Fruit fly (Drosophila melanogaster) S2 (cell line): ENCODE results near the gene mino.

ENCODE experiments used
- CG8478 ChIP-seq: fragments of >200 bp; optimal IDR thresholded peaks from 2 replicates; lab custom pipeline; 2018
- CTCF ChIP-seq, 2 experiments: fragments of >200 bp; optimal IDR thresholded peaks; 2 replicates each; lab custom pipeline; 2018

Gene mino

dm6 chr3R:27925000-27925970 is at the start of gene mino:
TSS of gene mino (plus strand) at chr3R:27925191.
- TF ChIP-seq CTCF (optimal IDR thresholded peaks at IDR 0.05; lab: Kevin White, UChicago) (no peak), CG8478 (no peak)

dm6 chr3R:27888110-27888509 is 36.9 kb upstream of the mino start:
- TF ChIP-seq CG8478 (no peak), CTCF (optimal IDR thresholded peaks at IDR 0.05; lab: Kevin White, UChicago) (no peak)

DNA sequence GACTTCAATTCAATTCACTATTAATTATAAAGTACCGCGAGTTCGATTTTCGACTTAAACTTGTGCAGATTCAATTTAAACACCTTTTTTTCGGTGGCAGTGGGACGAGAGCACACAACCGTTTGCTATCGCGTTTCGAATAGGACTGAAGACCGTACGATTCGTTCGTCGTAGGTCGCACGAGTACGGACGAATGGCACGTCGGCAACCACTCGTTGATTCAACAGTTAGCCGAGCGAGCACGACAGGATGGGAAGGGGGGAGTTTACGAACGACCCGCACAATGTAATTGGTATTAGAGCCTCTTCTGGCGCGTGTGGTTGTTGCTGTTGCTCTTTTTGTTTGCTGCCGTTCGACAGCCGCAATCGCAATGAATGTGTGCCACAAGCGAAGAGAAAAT is 19.3 kb upstream of the mino start, which contains the start of gene CG34353:
Gene CG34353, minus strand, starts transcription at position 149 of the 400 bp plus-strand sequence.
- no peak for TF ChIP-seq CTCF (optimal IDR thresholded peaks at IDR 0.05; lab: Kevin White, UChicago)
- no peak for TF ChIP-seq CG8478

- TF ChIP-seq CG8478 (no peak), CTCF (optimal IDR thresholded peaks at IDR 0.05; lab: Kevin White, UChicago) (no peak)
Observed at dm6 chr3R:27912147-27912546, 12.8 kb upstream of the mino start, which contains the start of gene mil. TSS of gene mil (plus strand) at chr3R:27912447.

dm6 chr3R:27916355-27917019 is 8.5 kb upstream of the mino start, which contains the start of the genes CG5003 and mRpS22:
TSS of gene CG5003 (minus strand) at chr3R:27916516.
TSS of gene mRpS22 (plus strand) at chr3R:27916908.
- TF ChIP-seq CTCF (optimal IDR thresholded peaks at IDR 0.05; lab: Kevin White, UChicago) (no peak), CG8478 (no peak)

DNA sequence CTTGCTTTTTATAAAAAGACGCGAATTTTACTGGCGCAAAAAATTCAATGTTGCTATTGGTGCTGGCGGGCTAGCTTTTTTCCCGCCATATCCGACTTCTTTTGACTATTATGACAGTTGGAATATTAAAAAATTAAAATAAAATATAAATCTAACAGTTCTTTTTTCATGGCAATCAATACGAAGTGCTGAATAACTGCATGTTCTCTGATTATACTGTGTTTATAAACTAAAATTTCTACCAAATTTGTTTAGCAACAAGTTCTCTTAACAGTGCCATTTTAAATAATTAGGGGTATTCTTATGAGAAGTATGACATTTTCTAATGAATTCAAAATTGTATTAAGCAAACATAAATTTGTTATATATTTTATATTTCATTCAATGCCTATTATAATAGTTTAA is 5.6 kb upstream of the mino start, which contains the start of gene Boh1:
Gene Boh1, minus strand, starts transcription at position 76 of the 405 bp plus-strand sequence.
- no peak for TF ChIP-seq CG8478
- TF ChIP-seq CTCF (optimal IDR thresholded peaks at IDR 0.05; lab: Kevin White, UChicago), result no peak

DNA sequence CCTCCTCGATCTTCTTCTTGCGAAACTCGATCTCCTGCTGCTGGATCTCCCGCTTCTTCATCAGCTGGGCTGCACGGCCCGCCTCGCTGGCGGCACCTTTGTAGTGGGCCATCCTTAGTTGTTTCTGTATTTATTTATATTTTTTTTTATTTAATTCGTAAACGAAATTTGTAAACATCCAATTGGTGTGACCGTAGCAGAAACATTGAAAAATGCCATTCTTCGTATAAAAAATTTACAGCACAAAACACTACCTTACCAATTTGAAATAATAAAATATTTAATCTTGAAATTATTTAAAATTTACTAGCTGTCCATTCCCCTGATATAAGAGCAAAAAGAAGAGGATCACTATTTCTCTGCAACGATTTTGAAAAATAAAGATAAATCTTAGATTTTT is 4.1 kb upstream of the mino start, which contains the start of gene CG12259:
Gene CG12259, minus strand, starts transcription at position 207 of the 400 bp plus-strand sequence.
- TF ChIP-seq CTCF (optimal IDR thresholded peaks at IDR 0.05; lab: Kevin White, UChicago) (no peak), CG8478 (no peak)

- TF ChIP-seq CTCF (optimal IDR thresholded peaks at IDR 0.05; lab: Kevin White, UChicago) (no peak), CG8478 (no peak)
Observed at dm6 chr3R:27921982-27922672, 2.9 kb upstream of the mino start, which contains the start of gene BCAS2. TSS of gene BCAS2 (minus strand) at chr3R:27922356.

dm6 chr3R:27922673-27923175 is 2.3 kb upstream of the mino start, which contains the start of gene RpL4:
TSS of gene RpL4 (plus strand) at chr3R:27922821.
- TF ChIP-seq CTCF (optimal IDR thresholded peaks at IDR 0.05; lab: Kevin White, UChicago), result no peak
- TF ChIP-seq CG8478, result no peak

dm6 chr3R:27925971-27926533 is 1.1 kb downstream of the mino start:
- no peak for TF ChIP-seq CG8478
- TF ChIP-seq CTCF (optimal IDR thresholded peaks at IDR 0.05; lab: Kevin White, UChicago), result no peak

DNA sequence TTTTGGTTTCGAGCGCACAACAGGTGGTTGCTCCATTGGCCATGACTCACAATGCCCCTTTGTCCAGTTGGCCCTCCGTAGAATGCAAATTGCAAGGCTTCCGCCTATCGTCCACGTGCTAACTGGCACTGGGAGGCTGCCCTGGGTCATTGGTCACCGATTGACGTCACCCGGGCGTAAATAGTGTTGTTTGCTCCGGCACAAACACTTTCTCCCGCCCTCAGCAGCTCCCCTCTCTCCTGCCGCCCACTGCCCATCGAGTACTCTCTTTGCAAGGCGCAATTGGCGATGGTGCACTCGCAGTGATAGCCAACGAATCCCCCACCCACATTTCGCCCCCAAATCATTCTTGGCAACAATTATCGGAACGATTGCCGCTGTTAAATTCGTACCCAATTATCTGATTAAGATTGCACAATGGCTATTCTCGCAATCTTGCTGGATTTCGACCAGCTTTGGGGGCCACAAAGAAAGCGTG is 1.8 kb downstream of the mino start:
- TF ChIP-seq CG8478 (no peak), CTCF (optimal IDR thresholded peaks at IDR 0.05; lab: Kevin White, UChicago) (no peak)

- no peak for TF ChIP-seq CTCF (optimal IDR thresholded peaks at IDR 0.05; lab: Kevin White, UChicago)
- TF ChIP-seq CG8478, result no peak
Observed at dm6 chr3R:27928140-27928539, 3.1 kb downstream of the mino start, which contains the start of gene nenya. TSS of gene nenya (minus strand) at chr3R:27928174.

DNA sequence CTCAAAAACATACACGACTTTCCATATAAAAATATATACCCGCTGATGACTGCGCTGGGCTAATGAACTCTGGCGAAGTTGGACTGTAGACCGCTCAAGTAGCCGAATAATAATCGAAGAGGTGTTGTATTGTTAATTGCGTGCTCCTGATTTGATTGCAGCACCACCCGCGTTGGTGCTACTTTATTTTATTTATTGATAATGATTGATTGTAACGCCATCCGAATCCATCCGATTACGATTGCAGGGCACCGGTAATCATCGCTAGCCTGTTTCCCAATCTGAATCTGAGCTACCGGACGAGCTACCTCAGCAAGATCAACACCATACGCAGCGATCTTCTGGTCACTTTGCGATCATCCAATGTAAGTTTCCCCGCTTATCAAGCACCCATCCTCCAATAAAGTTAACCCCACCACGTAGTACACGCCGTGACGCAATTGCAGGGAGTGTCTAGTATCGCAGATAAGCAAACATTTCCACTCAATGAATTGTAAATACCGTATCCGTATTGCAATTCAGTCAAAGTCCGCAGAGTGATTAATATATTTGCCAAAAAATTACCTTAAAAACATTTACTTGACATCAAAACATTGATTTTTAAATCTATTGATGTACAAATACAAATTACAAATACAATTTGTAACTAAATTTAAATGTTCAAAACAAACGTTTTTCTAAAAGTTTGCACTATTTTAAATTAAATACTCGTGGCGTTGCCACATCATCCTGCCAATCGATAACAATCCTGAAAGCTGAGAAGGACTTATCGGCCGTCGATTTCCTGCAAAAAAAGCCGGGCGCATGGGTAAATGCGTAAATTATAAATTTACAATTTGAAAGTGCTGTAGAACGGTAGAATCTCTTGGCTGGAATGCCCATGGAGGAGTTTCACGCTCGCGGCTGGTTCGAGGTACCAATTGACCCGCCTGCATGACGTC is 4.3 kb downstream of the mino start:
- TF ChIP-seq CTCF (optimal IDR thresholded peaks at IDR 0.05; lab: Kevin White, UChicago), result no peak
- TF ChIP-seq CG8478, result no peak
